Worm (Caenorhabditis elegans): ENCODE measurements around the gene C10A4.7.

The C10A4.7 gene

DNA sequence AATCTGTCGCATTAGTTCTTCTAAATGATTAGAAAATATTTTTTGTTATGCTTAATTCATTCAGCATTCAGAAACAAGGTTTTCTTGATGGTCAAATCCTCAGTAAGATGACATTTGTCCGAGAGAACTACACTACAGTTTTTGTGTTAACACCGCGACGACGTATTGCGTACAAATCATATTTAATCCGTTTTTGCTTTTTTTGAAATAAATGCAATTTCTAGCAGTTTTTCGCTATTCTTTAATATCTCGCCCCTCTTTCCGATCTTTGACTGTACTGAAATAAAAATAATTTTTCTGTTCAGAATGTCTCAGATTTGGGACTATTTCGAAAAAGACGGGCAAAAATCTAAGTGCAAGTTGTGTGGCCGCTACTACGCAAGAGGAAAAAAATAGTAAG, 762 bp upstream of the C10A4.7 start, which contains the start of gene C10A4.1:
Gene C10A4.1 (plus strand): TSS at position 301 of the 400 bp plus-strand sequence.
- TF ChIP-seq lim-7 (GFP tag; IDR thresholded peaks at IDR 0.05) (no peak), hlh-30 (tag; optimal IDR thresholded peaks at IDR 0.05; ENCODE audit: insufficient read depth) (no peak), jun-1 (tag; optimal IDR thresholded peaks at IDR 0.05) (no peak), skn-1 (tag; optimal IDR thresholded peaks at IDR 0.05) (no peak), zip-11 (GFP tag; IDR thresholded peaks at IDR 0.05) (no peak), ceh-62 (tag; optimal IDR thresholded peaks at IDR 0.05) (no peak), F37D6.2 (tag; optimal IDR thresholded peaks at IDR 0.05) (no peak), php-3 (GFP tag; IDR thresholded peaks at IDR 0.05) (no peak), madf-9 (GFP tag; conservative IDR thresholded peaks at IDR 0.05) (no peak), nhr-77 (tag; optimal IDR thresholded peaks at IDR 0.05) (no peak), dve-1 (tag; optimal IDR thresholded peaks at IDR 0.05; ENCODE audit: insufficient read depth) (no peak), ceh-32 (tag; optimal IDR thresholded peaks at IDR 0.05; ENCODE audit: poor library complexity) (no peak), snpc-4 (tag; optimal IDR thresholded peaks at IDR 0.05) (no peak), set-16 (GFP tag; IDR thresholded peaks at IDR 0.05) (no peak)

DNA sequence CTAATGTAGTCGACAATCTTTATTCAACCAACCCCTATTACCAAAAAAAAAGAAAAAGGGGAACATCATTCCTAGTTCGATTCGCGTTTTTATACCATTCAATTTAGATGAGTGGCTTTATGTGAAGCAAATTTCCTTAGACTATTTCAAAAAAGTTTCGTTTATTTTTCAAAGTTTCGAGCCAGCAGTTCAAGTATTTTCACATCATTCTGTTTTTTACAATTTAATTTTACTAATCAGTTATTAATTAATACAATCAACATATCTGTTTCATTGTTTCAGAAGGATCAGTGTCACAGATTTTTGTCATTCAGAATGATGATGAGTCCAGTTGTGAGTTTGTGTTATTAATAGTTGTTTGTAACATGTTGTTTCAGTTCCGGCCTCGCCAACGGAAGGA, 5.4 kb downstream of the C10A4.7 start, which contains the start of gene C10A4.2:
Gene C10A4.2 (plus strand): TSS at position 301 of the 400 bp plus-strand sequence.
- TF ChIP-seq ceh-28 (tag; optimal IDR thresholded peaks at IDR 0.05) (no peak), lin-15B (tag; optimal IDR thresholded peaks at IDR 0.05) (no peak), Y48G9A.11 (GFP tag; IDR thresholded peaks at IDR 0.05) (no peak), egl-27 (tag; optimal IDR thresholded peaks at IDR 0.05) (no peak), zip-11 (GFP tag; IDR thresholded peaks at IDR 0.05) (no peak), dmd-8 (GFP tag; IDR thresholded peaks at IDR 0.05) (no peak), ztf-7 (tag; optimal IDR thresholded peaks at IDR 0.05) (no peak), snpc-4 (tag; optimal IDR thresholded peaks at IDR 0.05) (no peak), nhr-102 (tag; optimal IDR thresholded peaks at IDR 0.05) (no peak), mes-2 (tag; optimal IDR thresholded peaks at IDR 0.05; ENCODE audit: poor library complexity, severe bottlenecking) (no peak), nhr-41 (GFP tag; IDR thresholded peaks at IDR 0.05) (no peak)

ce11 chrX:7409030-7409429, 6.3 kb downstream of the C10A4.7 start:
- no peak for TF ChIP-seq ztf-11 (tag; optimal IDR thresholded peaks at IDR 0.05)
- peak in 1 of 2 experiments; percentile 94 for TF ChIP-seq unc-62 (GFP tag; optimal IDR thresholded peaks at IDR 0.05 in 1 of 2)
- no peak for TF ChIP-seq unc-62 (tag; optimal IDR thresholded peaks at IDR 0.05)
- no peak for TF ChIP-seq Y48G9A.11 (GFP tag; IDR thresholded peaks at IDR 0.05)

DNA sequence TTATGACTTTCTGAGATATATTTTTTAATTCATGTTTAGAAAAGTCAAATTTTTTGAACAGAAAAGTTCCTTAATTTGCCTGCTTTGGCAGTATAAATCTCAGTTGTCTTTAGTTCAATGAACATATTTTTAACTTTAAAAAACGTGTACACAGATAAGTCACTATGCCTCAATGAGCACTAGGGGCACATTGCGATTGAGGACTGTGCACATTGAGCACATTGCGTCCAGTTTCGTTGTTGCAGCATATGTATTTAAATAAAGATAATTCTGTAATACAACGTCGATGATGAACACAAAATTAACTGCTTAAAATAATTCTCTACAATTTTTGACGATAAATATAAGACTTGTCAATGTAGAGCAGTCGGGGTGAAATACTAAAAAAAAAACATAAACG, 7.6 kb downstream of the C10A4.7 start:
- TF ChIP-seq dve-1 (tag; optimal IDR thresholded peaks at IDR 0.05; ENCODE audit: insufficient read depth) (no peak), dmd-6 (GFP tag; IDR thresholded peaks at IDR 0.05) (no peak), R02D3.7 (tag; optimal IDR thresholded peaks at IDR 0.05) (no peak), hif-1 (tag; optimal IDR thresholded peaks at IDR 0.05) (no peak), F26F4.8 (GFP tag; conservative IDR thresholded peaks at IDR 0.05) (no peak), attf-4 (tag; optimal IDR thresholded peaks at IDR 0.05) (no peak), lsy-2 (tag; optimal IDR thresholded peaks at IDR 0.05) (no peak), nhr-11 (tag; optimal IDR thresholded peaks at IDR 0.05) (no peak), F44E2.7 (GFP tag; IDR thresholded peaks at IDR 0.05) (no peak), madf-5 (GFP tag; IDR thresholded peaks at IDR 0.05) (no peak), ceh-44 (GFP tag; IDR thresholded peaks at IDR 0.05) (no peak), ceh-62 (tag; optimal IDR thresholded peaks at IDR 0.05) (no peak), nhr-41 (GFP tag; IDR thresholded peaks at IDR 0.05) (no peak), zip-2 (tag; optimal IDR thresholded peaks at IDR 0.05) (no peak), skn-1 (tag; optimal IDR thresholded peaks at IDR 0.05) (no peak), arid-1 (GFP tag; conservative IDR thresholded peaks at IDR 0.05) (no peak), ceh-28 (tag; optimal IDR thresholded peaks at IDR 0.05) (no peak)

Data from whole organism, L4 larva.